Worm (Caenorhabditis elegans): ENCODE results near the gene T25D10.1.

T25D10.1 gene

ce11 chrII:6374646-6375045 lies 28.6 kb upstream of the T25D10.1 start (continued):
- TF ChIP-seq unc-62 (GFP tag; optimal IDR thresholded peaks at IDR 0.05) (peak; percentile 64), ekl-4 (GFP tag; IDR thresholded peaks at IDR 0.05) (0 out of 2 replicates have a peak, but pooled peaks have one; percentile 6), attf-3 (GFP tag; conservative IDR thresholded peaks at IDR 0.05) (no peak)

ce11 chrII:6376693-6377092 lies 26.5 kb upstream of the T25D10.1 start:
- no peak for TF ChIP-seq F22D6.2 (tag; optimal IDR thresholded peaks at IDR 0.05)
- TF ChIP-seq aptf-3 (GFP tag; IDR thresholded peaks at IDR 0.05) = no peak
- TF ChIP-seq nhr-90 (tag; optimal IDR thresholded peaks at IDR 0.05) = no peak
- TF ChIP-seq him-1 (tag; optimal IDR thresholded peaks at IDR 0.05) = no peak
- TF ChIP-seq ZK185.1 (tag; optimal IDR thresholded peaks at IDR 0.05; ENCODE audit: poor library complexity, severe bottlenecking) = no peak
- no peak for TF ChIP-seq ceh-27 (GFP tag; optimal IDR thresholded peaks at IDR 0.05)
- no peak for TF ChIP-seq lin-26 (GFP tag; IDR thresholded peaks at IDR 0.05)
- TF ChIP-seq K11D2.4 (GFP tag; IDR thresholded peaks at IDR 0.05) = no peak
- no peak for TF ChIP-seq ceh-58 (GFP tag; IDR thresholded peaks at IDR 0.05)
- no peak for TF ChIP-seq akir-1 (GFP tag; optimal IDR thresholded peaks at IDR 0.05)
- no peak for TF ChIP-seq rpc-1 (optimal IDR thresholded peaks at IDR 0.05)
- no peak for TF ChIP-seq rpc-1 (tag; optimal IDR thresholded peaks at IDR 0.05)

ce11 chrII:6377381-6377948 lies 25.7 kb upstream of the T25D10.1 start:
- no peak for TF ChIP-seq bed-2 (GFP tag; IDR thresholded peaks at IDR 0.05)
- no peak for TF ChIP-seq ccch-3 (GFP tag; optimal IDR thresholded peaks at IDR 0.05)
- peak; percentile 91 for TF ChIP-seq nhr-80 (tag; optimal IDR thresholded peaks at IDR 0.05)
- no peak for TF ChIP-seq Y53F4B.3 (GFP tag; IDR thresholded peaks at IDR 0.05)
- TF ChIP-seq zfh-2 (GFP tag; conservative IDR thresholded peaks at IDR 0.05) = no peak
- no peak for TF ChIP-seq ztf-25 (GFP tag; IDR thresholded peaks at IDR 0.05)
- no peak for TF ChIP-seq F37B4.10 (GFP tag; IDR thresholded peaks at IDR 0.05)
- TF ChIP-seq let-526 (GFP tag; IDR thresholded peaks at IDR 0.05) = no peak
- no peak for TF ChIP-seq ets-4 (GFP tag; optimal IDR thresholded peaks at IDR 0.05)
- TF ChIP-seq madf-8 (GFP tag; conservative IDR thresholded peaks at IDR 0.05) = no peak
- TF ChIP-seq cebp-1 (GFP tag; IDR thresholded peaks at IDR 0.05) = peak; percentile 64; the same call in 1 of the 2 replicates
- TF ChIP-seq cebp-1 (tag; optimal IDR thresholded peaks at IDR 0.05) = peak; percentile 69
- TF ChIP-seq lin-26 (GFP tag; IDR thresholded peaks at IDR 0.05) = no peak
- TF ChIP-seq ama-1 (optimal IDR thresholded peaks at IDR 0.05) = no peak
- TF ChIP-seq ama-1 (GFP tag; optimal IDR thresholded peaks at IDR 0.05) = no peak
- TF ChIP-seq K11D2.4 (GFP tag; IDR thresholded peaks at IDR 0.05) = no peak
- no peak for TF ChIP-seq mel-28 (tag; optimal IDR thresholded peaks at IDR 0.05; ENCODE audit: borderline replicate concordance)
- TF ChIP-seq C17E4.6 (GFP tag; IDR thresholded peaks at IDR 0.05) = no peak
- no peak for TF ChIP-seq Y95B8A.8 (GFP tag; IDR thresholded peaks at IDR 0.05)
- TF ChIP-seq tlf-1 (GFP tag; optimal IDR thresholded peaks at IDR 0.05) = no peak
- no peak for TF ChIP-seq nhr-120 (GFP tag; IDR thresholded peaks at IDR 0.05)
- TF ChIP-seq lin-35 (GFP tag; optimal IDR thresholded peaks at IDR 0.05) = no peak
- TF ChIP-seq Y67H2A.10 (GFP tag; conservative IDR thresholded peaks at IDR 0.05) = no peak
- TF ChIP-seq B0035.1 (tag; optimal IDR thresholded peaks at IDR 0.05) = no peak
- no peak for TF ChIP-seq F57C9.4 (tag; optimal IDR thresholded peaks at IDR 0.05)
- TF ChIP-seq cebp-2 (GFP tag; IDR thresholded peaks at IDR 0.05) = no peak
- no peak for TF ChIP-seq nhr-90 (tag; optimal IDR thresholded peaks at IDR 0.05)
- peak; percentile 23 for TF ChIP-seq F23B12.7 (tag; optimal IDR thresholded peaks at IDR 0.05; ENCODE audit: insufficient read depth)
- TF ChIP-seq lin-40 (tag; optimal IDR thresholded peaks at IDR 0.05) = no peak
- TF ChIP-seq dox-1 (GFP tag; IDR thresholded peaks at IDR 0.05) = 0 out of 2 replicates have a peak, but pooled peaks have one; percentile 13
